Worm (Caenorhabditis elegans) whole organism, L2 larva: ENCODE results near the gene C46E10.8.

Experiments
- ceh-82 ChIP-seq: fragments of 150-350 bp; optimal IDR thresholded peaks from 2 replicates; lab custom pipeline; 2014; ENCODE audit warnings: missing biosample characterization, missing genetic modification characterization
- crh-2 ChIP-seq: sonication (generic microtip); optimal IDR thresholded peaks from 2 replicates; lab custom pipeline; 2017; ENCODE audit warnings: missing biosample characterization, missing genetic modification characterization
- egl-27 ChIP-seq: sonication (generic microtip); optimal IDR thresholded peaks from 3 replicates; lab custom pipeline; 2017; ENCODE audit warnings: missing biosample characterization, missing genetic modification reagents, missing genetic modification characterization
- fos-1 ChIP-seq: fragments of 150-350 bp; optimal IDR thresholded peaks from 2 replicates; lab custom pipeline; 2014; ENCODE audit warnings: missing biosample characterization, missing genetic modification characterization
- nhr-12 ChIP-seq: fragments of 150-350 bp; optimal IDR thresholded peaks from 2 replicates; lab custom pipeline; 2014; ENCODE audit warnings: missing biosample characterization, missing genetic modification characterization
- snpc-4 ChIP-seq: fragments of 150-350 bp; optimal IDR thresholded peaks from 2 replicates; lab custom pipeline; 2014; ENCODE audit warnings: missing biosample characterization, missing genetic modification characterization
- unc-39 ChIP-seq: fragments of 150-350 bp; optimal IDR thresholded peaks from 2 replicates; lab custom pipeline; 2014; ENCODE audit warnings: missing biosample characterization, missing genetic modification characterization
- unc-62 ChIP-seq: fragments of 150-350 bp; optimal IDR thresholded peaks from 2 replicates; lab custom pipeline; 2014; ENCODE audit warnings: missing biosample characterization, missing genetic modification reagents, missing genetic modification characterization

ce11 chrII:3694664-3695063 lies 33.2 kb downstream of the C46E10.8 start, which contains the start of gene srx-102:
- TF ChIP-seq egl-27 (tag; lab: Kevin White, UChicago) (no peak), fos-1 (no peak), unc-62 (GFP tag; lab: Kevin White, UChicago) (no peak), nhr-12 (tag; lab: Kevin White, UChicago) (no peak), crh-2 (tag; lab: Kevin White, UChicago) (no peak), ceh-82 (no peak), snpc-4 (tag; lab: Kevin White, UChicago) (no peak), unc-39 (tag; lab: Kevin White, UChicago) (no peak)
